Fruit fly (Drosophila melanogaster): ENCODE data around the gene gcm2.

DNA sequence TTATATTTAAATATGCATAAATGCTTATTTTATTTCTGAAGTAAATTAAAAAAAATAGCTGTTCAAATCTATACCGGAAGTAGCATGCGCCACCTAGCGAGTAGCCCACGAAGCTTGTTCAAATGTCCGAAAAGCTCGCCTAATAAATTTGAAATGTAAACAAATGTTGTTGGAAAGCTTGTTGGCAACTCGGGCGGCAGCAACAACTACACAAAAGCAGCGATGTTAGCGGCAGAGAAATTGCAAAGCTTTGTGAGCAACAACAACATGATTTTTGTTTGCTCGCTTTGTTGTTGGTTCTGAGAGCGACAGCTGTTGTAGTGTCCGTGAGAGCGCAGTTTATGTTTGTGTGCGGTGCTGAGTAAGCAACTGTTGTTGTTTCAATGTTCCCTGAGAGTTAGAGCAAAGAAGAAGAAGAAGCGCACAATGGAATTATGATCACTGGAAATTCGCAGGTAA lies 40.9 kb upstream of the gcm2 start:
- TF ChIP-seq CG8478 (optimal IDR thresholded peaks at IDR 0.05) (no peak), CTCF (optimal IDR thresholded peaks at IDR 0.05) (peak; percentile 63 to 65)
